Fruit fly (Drosophila melanogaster) whole organism, embryonic: ENCODE results near the gene CG15263.
A peak's percentile ranks its signal among the peaks of the same experiment; 100 is the strongest.

Experiments used
- Abd-B ChIP-seq: fragments of 200-800 bp; sonication (Bioruptor generic); optimal IDR thresholded peaks from 2 replicates; lab custom pipeline; 2018; ENCODE audit warnings: missing biosample characterization, mild to moderate bottlenecking, missing genetic modification characterization, moderate library complexity
- CG10431 ChIP-seq: fragments of 200-800 bp; sonication (Bioruptor generic); optimal IDR thresholded peaks from 3 replicates; lab custom pipeline; 2018; ENCODE audit warnings: missing biosample characterization, mild to moderate bottlenecking, missing genetic modification characterization
- CG11398 ChIP-seq: fragments of 200-800 bp; sonication (Bioruptor generic); optimal IDR thresholded peaks from 2 replicates; lab custom pipeline; 2016; ENCODE audit warnings: missing biosample characterization, missing genetic modification characterization
- CG11456 ChIP-seq: fragments of 200-800 bp; sonication (Bioruptor generic); IDR thresholded peaks from 3 replicates; pipeline ENCODE4 v1.3.6; 2022; ENCODE audit warnings: missing biosample characterization, missing genetic modification characterization
- CG12155 ChIP-seq: fragments of 200-800 bp; sonication (Bioruptor generic); optimal IDR thresholded peaks from 3 replicates; lab custom pipeline; 2016; ENCODE audit warnings: missing biosample characterization, missing genetic modification characterization
- CG13287 ChIP-seq: fragments of 200-800 bp; sonication (Bioruptor generic); IDR thresholded peaks from 2 replicates; pipeline ENCODE4 v1.3.6; 2022; ENCODE audit warnings: missing biosample characterization, missing genetic modification characterization; ENCODE audit not compliant: partially characterized antibody
- CG14441 ChIP-seq: fragments of 200-800 bp; sonication (Bioruptor generic); IDR thresholded peaks from 2 replicates; pipeline ENCODE4 v1.3.6; 2022; ENCODE audit warnings: missing biosample characterization, missing genetic modification characterization
- CG15269 ChIP-seq: fragments of 200-800 bp; sonication (Bioruptor generic); optimal IDR thresholded peaks from 2 replicates; lab custom pipeline; 2018; ENCODE audit warnings: missing biosample characterization, mild to moderate bottlenecking, missing genetic modification characterization, moderate library complexity
- CG15514 ChIP-seq: fragments of 200-800 bp; sonication (Bioruptor generic); optimal IDR thresholded peaks from 3 replicates; lab custom pipeline; 2017; ENCODE audit warnings: missing biosample characterization, missing genetic modification characterization, mild to moderate bottlenecking, moderate library complexity, missing genetic modification reagents
- CG1603 ChIP-seq: fragments of 200-800 bp; sonication (Bioruptor generic); optimal IDR thresholded peaks from 2 replicates; lab custom pipeline; 2019; ENCODE audit warnings: missing biosample characterization, mild to moderate bottlenecking, missing genetic modification characterization, moderate library complexity
- CG17186 ChIP-seq: fragments of 200-800 bp; sonication (Bioruptor generic); optimal IDR thresholded peaks from 3 replicates; lab custom pipeline; 2017; ENCODE audit warnings: missing biosample characterization, missing genetic modification reagents, missing genetic modification characterization
- CG17361 ChIP-seq: fragments of 200-800 bp; sonication (Bioruptor generic); IDR thresholded peaks from 3 replicates; pipeline ENCODE4 v1.3.6; 2022; ENCODE audit warnings: missing biosample characterization, missing genetic modification characterization
- CG2889 ChIP-seq: fragments of 200-800 bp; sonication (Bioruptor generic); IDR thresholded peaks from 3 replicates; pipeline ENCODE4 v1.3.6; 2022; ENCODE audit warnings: missing biosample characterization, missing genetic modification characterization
- CG30020 ChIP-seq: fragments of 200-800 bp; optimal IDR thresholded peaks from 2 replicates; lab custom pipeline; 2019; ENCODE audit warnings: missing biosample characterization, mild to moderate bottlenecking, missing genetic modification characterization, moderate library complexity
- CG3065 ChIP-seq: fragments of 200-800 bp; sonication (Bioruptor generic); optimal IDR thresholded peaks from 2 replicates; lab custom pipeline; 2016; ENCODE audit warnings: missing biosample characterization, missing genetic modification characterization
- CG3847 ChIP-seq: fragments of 200-800 bp; sonication (Bioruptor generic); IDR thresholded peaks from 2 replicates; pipeline ENCODE4 v1.3.6; 2022; ENCODE audit warnings: missing biosample characterization, missing genetic modification characterization
- CG4707 ChIP-seq: fragments of 200-800 bp; sonication (Bioruptor generic); optimal IDR thresholded peaks from 2 replicates; lab custom pipeline; 2018; ENCODE audit warnings: missing biosample characterization, mild to moderate bottlenecking, missing genetic modification characterization, moderate library complexity
- CG5953 ChIP-seq: fragments of 200-800 bp; sonication (Bioruptor generic); IDR thresholded peaks from 2 replicates; pipeline ENCODE4 v1.3.6; 2022; ENCODE audit warnings: missing biosample characterization, missing genetic modification characterization
- CG6272 ChIP-seq: fragments of 200-800 bp; sonication (Bioruptor generic); IDR thresholded peaks from 2 replicates; pipeline ENCODE4 v1.3.6; 2022; ENCODE audit warnings: missing biosample characterization, missing genetic modification characterization
- CG6689 ChIP-seq: fragments of 200-800 bp; sonication (Bioruptor generic); IDR thresholded peaks from 2 replicates; pipeline ENCODE4 v1.3.6; 2022; ENCODE audit warnings: missing biosample characterization, missing genetic modification characterization
- CG7271 ChIP-seq: fragments of 200-800 bp; sonication (Bioruptor generic); optimal IDR thresholded peaks from 2 replicates; lab custom pipeline; 2018; ENCODE audit warnings: missing biosample characterization, mild to moderate bottlenecking, missing genetic modification characterization, moderate library complexity
- CG8765 ChIP-seq: fragments of 200-800 bp; sonication (Bioruptor generic); IDR thresholded peaks from 2 replicates; pipeline ENCODE4 v1.3.6; 2022; ENCODE audit warnings: missing biosample characterization, missing genetic modification characterization
- CG9727 ChIP-seq: fragments of 200-800 bp; sonication (Bioruptor generic); optimal IDR thresholded peaks from 3 replicates; lab custom pipeline; 2017; ENCODE audit warnings: missing biosample characterization, mild to moderate bottlenecking, missing genetic modification characterization
- CG9876 ChIP-seq: fragments of 200-800 bp; sonication (Bioruptor generic); optimal IDR thresholded peaks from 2 replicates; lab custom pipeline; 2016; ENCODE audit warnings: missing biosample characterization, missing genetic modification characterization
- CHES-1-like ChIP-seq: fragments of 200-800 bp; sonication (Bioruptor generic); optimal IDR thresholded peaks from 2 replicates; lab custom pipeline; 2016; ENCODE audit warnings: missing biosample characterization, missing genetic modification characterization
- CTCF ChIP-seq: fragments of 200-800 bp; sonication (Bioruptor generic); optimal IDR thresholded peaks from 2 replicates; lab custom pipeline; 2017; ENCODE audit warnings: missing biosample characterization, mild to moderate bottlenecking, missing genetic modification characterization, moderate library complexity
- Camta ChIP-seq: fragments of 200-800 bp; sonication (Bioruptor generic); optimal IDR thresholded peaks from 2 replicates; lab custom pipeline; 2016; ENCODE audit warnings: missing biosample characterization, missing genetic modification characterization
- CoRest ChIP-seq: fragments of 200-800 bp; sonication (Bioruptor generic); optimal IDR thresholded peaks from 3 replicates; lab custom pipeline; 2018; ENCODE audit warnings: missing biosample characterization, mild to moderate bottlenecking, missing genetic modification characterization, moderate library complexity
- HLH54F ChIP-seq: fragments of 200-800 bp; sonication (Bioruptor generic); optimal IDR thresholded peaks from 3 replicates; lab custom pipeline; 2016; ENCODE audit warnings: missing biosample characterization, missing genetic modification characterization
- HmgD ChIP-seq: fragments of 200-800 bp; sonication (Bioruptor generic); optimal IDR thresholded peaks from 3 replicates; lab custom pipeline; 2016; ENCODE audit warnings: missing biosample characterization, missing genetic modification characterization
- Hr39 ChIP-seq: fragments of >200 bp; optimal IDR thresholded peaks from 2 replicates; lab custom pipeline; 2017
- Kr ChIP-seq: fragments of 200-800 bp; sonication (Bioruptor generic); optimal IDR thresholded peaks from 2 replicates; lab custom pipeline; 2017; ENCODE audit warnings: missing biosample characterization, mild to moderate bottlenecking, missing genetic modification characterization
- Med ChIP-seq: fragments of 200-800 bp; sonication (Bioruptor generic); peaks from one replicate; lab custom pipeline; 2016; ENCODE audit warnings: missing biosample characterization, missing genetic modification characterization, mild to moderate bottlenecking, inconsistent platforms, moderate library complexity
- Nf-YC ChIP-seq: fragments of 200-800 bp; optimal IDR thresholded peaks from 3 replicates; lab custom pipeline; 2019; ENCODE audit warnings: missing biosample characterization, mild to moderate bottlenecking, missing genetic modification characterization, moderate library complexity
- Sin3A ChIP-seq: fragments of >200 bp; optimal IDR thresholded peaks from 2 replicates; lab custom pipeline; 2018
- Six4 ChIP-seq: fragments of 200-800 bp; sonication (Bioruptor generic); optimal IDR thresholded peaks from 2 replicates; lab custom pipeline; 2016; ENCODE audit warnings: missing biosample characterization, missing genetic modification characterization
- Spps ChIP-seq: fragments of 200-800 bp; sonication (Bioruptor generic); optimal IDR thresholded peaks from 2 replicates; lab custom pipeline; 2018; ENCODE audit warnings: missing biosample characterization, mild to moderate bottlenecking, missing genetic modification characterization
- Ssrp ChIP-seq: fragments of 200-800 bp; sonication (Bioruptor generic); optimal IDR thresholded peaks from 2 replicates; lab custom pipeline; 2018; ENCODE audit warnings: missing biosample characterization, mild to moderate bottlenecking, missing genetic modification characterization, moderate library complexity
- abd-A ChIP-seq: fragments of 200-800 bp; sonication (Bioruptor generic); optimal IDR thresholded peaks from 3 replicates; lab custom pipeline; 2019; ENCODE audit warnings: missing biosample characterization, mild to moderate bottlenecking, missing genetic modification characterization, moderate library complexity
- bbx ChIP-seq: fragments of 200-800 bp; sonication (Bioruptor generic); IDR thresholded peaks from 2 replicates; pipeline ENCODE4 v1.3.6; 2022; ENCODE audit warnings: missing biosample characterization, missing genetic modification characterization; ENCODE audit not compliant: partially characterized antibody
- en ChIP-seq: fragments of 200-800 bp; sonication (Bioruptor generic); optimal IDR thresholded peaks from 2 replicates; lab custom pipeline; 2016; ENCODE audit warnings: missing biosample characterization, missing genetic modification characterization
- fd3F ChIP-seq: fragments of 200-800 bp; sonication (Bioruptor generic); optimal IDR thresholded peaks from 2 replicates; lab custom pipeline; 2018; ENCODE audit warnings: missing biosample characterization, mild to moderate bottlenecking, missing genetic modification characterization, moderate library complexity
- ftz-f1 ChIP-seq: fragments of 200-800 bp; sonication (Bioruptor generic); optimal IDR thresholded peaks from 2 replicates; lab custom pipeline; 2016; ENCODE audit warnings: missing biosample characterization, missing genetic modification characterization
- knrl ChIP-seq: fragments of 200-800 bp; sonication (Bioruptor generic); IDR thresholded peaks from 3 replicates; pipeline ENCODE4 v1.3.6; 2022; ENCODE audit warnings: missing biosample characterization, missing genetic modification characterization; ENCODE audit not compliant: partially characterized antibody
- nom ChIP-seq: fragments of 200-800 bp; sonication (Bioruptor generic); optimal IDR thresholded peaks from 2 replicates; lab custom pipeline; 2017; ENCODE audit warnings: missing biosample characterization, missing genetic modification characterization, mild to moderate bottlenecking, moderate library complexity, missing genetic modification reagents
- otp ChIP-seq: fragments of 200-800 bp; sonication (Bioruptor generic); IDR thresholded peaks from 3 replicates; pipeline ENCODE4, ENCODE4 v1.3.6; 2022; ENCODE audit warnings: missing biosample characterization, missing genetic modification characterization
- pan ChIP-seq, 4 experiments: fragments of >200 bp in 3 of 4; fragments of 200-800 bp in 1 of 4; sonication (Bioruptor generic) in 1 of 4; optimal IDR thresholded peaks in 3 of 4; IDR thresholded peaks in 1 of 4; 2 replicates each; pipeline versions ENCODE4 v1.3.6 to Lab custom; 2017 to 2022; ENCODE audit warnings: missing biosample characterization in 2 of 4, missing genetic modification characterization in 2 of 4, mixed read lengths in 1 of 4
- sqz ChIP-seq: fragments of 200-800 bp; sonication (Bioruptor generic); optimal IDR thresholded peaks from 3 replicates; lab custom pipeline; 2018; ENCODE audit warnings: missing biosample characterization, mild to moderate bottlenecking, missing genetic modification characterization
- tna ChIP-seq: fragments of 200-800 bp; sonication (Bioruptor generic); IDR thresholded peaks from 2 replicates; pipeline ENCODE4 v1.3.6; 2022; ENCODE audit warnings: missing biosample characterization, missing genetic modification characterization; ENCODE audit not compliant: partially characterized antibody
- toy ChIP-seq: fragments of 200-800 bp; sonication (Bioruptor generic); IDR thresholded peaks from 2 replicates; pipeline ENCODE4 v1.3.6; 2022; ENCODE audit warnings: missing biosample characterization, missing genetic modification characterization
- tx ChIP-seq: fragments of 200-800 bp; sonication (Bioruptor generic); optimal IDR thresholded peaks from 2 replicates; lab custom pipeline; 2016; ENCODE audit warnings: missing biosample characterization, missing genetic modification characterization

Gene CG15263

DNA sequence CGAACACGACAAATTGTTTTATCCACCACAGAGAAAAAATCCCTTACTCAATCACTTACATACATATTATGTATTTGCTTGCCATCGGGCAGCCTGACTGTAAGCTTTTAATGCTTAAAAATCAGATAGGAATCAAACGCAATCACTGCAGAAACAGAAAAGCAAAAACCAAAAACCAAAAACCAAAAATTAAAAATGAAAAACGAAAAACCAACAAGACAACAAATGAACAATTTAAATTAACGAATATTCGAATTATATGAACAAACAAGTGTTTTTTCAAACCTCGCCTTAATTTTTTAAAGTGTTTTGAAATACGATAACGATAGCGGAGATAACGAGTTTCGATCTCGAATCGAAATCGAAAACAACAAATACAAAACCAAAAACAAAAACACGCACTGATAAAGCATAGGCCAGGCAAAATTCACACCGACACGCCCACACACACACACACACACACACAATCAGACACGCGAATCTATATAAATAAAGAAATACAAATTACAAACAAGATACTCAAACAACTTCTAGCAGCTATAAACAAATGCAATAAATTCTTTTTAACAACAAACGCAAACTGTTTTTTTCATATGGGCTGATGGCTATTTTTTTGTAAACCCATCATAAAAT, 30.5 kb upstream of the CG15263 start (continued):
- TF ChIP-seq CG1603 (tag; lab: Kevin White, UChicago) (no peak), ftz-f1 (GFP tag; lab: Kevin White, UChicago) (no peak), HmgD (GFP tag; lab: Kevin White, UChicago) (no peak), CG5953 (GFP tag; lab: Robert Waterston, UW) (no peak), otp (GFP tag; lab: Robert Waterston, UW) (no peak), CG17361 (GFP tag; lab: Robert Waterston, UW) (peak; percentile 60), Med (GFP tag; lab: Kevin White, UChicago) (peak; percentile 86), CHES-1-like (no peak), CG4707 (GFP tag; lab: Kevin White, UChicago) (no peak), CG7271 (tag; lab: Kevin White, UChicago) (no peak), CG30020 (tag; lab: Kevin White, UChicago) (no peak), CoRest (tag; lab: Kevin White, UChicago) (peak; percentile 19), CG6272 (GFP tag; lab: Robert Waterston, UW) (no peak), CG13287 (GFP tag; lab: Robert Waterston, UW) (no peak; the same call in 1 of the 2 replicates), tx (no peak), abd-A (no peak), toy (GFP tag; lab: Robert Waterston, UW) (no peak), CG2889 (no peak), Spps (no peak), CG6689 (GFP tag; lab: Robert Waterston, UW) (peak; percentile 56; the same call in 1 of the 2 replicates), CG11456 (GFP tag; lab: Robert Waterston, UW) (no peak), CG14441 (GFP tag; lab: Robert Waterston, UW) (peak; percentile 52; the same call in 1 of the 2 replicates), Nf-YC (no peak), nom (GFP tag; lab: Kevin White, UChicago) (no peak), Ssrp (tag; lab: Kevin White, UChicago) (peak; percentile 39), bbx (GFP tag; lab: Robert Waterston, UW) (no peak), CG3065 (GFP tag; lab: Kevin White, UChicago) (no peak), tna (GFP tag; lab: Robert Waterston, UW) (no peak), CG9727 (GFP tag; lab: Kevin White, UChicago) (peak; percentile 54), knrl (GFP tag; lab: Robert Waterston, UW) (no peak), CG10431 (GFP tag; lab: Kevin White, UChicago) (no peak), CG11398 (peak; percentile 48), CG9876 (GFP tag; lab: Kevin White, UChicago) (peak; percentile 36), Kr (GFP tag; lab: Kevin White, UChicago) (no peak), sqz (GFP tag; lab: Kevin White, UChicago) (no peak), pan (optimal IDR thresholded peaks at IDR 0.05; lab: Kevin White, UChicago) (no peak), pan (GFP tag; optimal IDR thresholded peaks at IDR 0.05 in 1 of 2, IDR thresholded peaks at IDR 0.05 in 1 of 2) (peak in 1 of 2 experiments; percentile 64), fd3F (GFP tag; lab: Kevin White, UChicago) (no peak), CTCF (GFP tag; lab: Kevin White, UChicago) (no peak), CG8765 (GFP tag; lab: Robert Waterston, UW) (no peak), HLH54F (GFP tag; lab: Kevin White, UChicago) (no peak), CG12155 (GFP tag; lab: Kevin White, UChicago) (peak; percentile 33), Abd-B (GFP tag; lab: Kevin White, UChicago) (no peak), Hr39 (lab: Kevin White, UChicago) (no peak), CG15269 (tag; lab: Kevin White, UChicago) (no peak), CG17186 (no peak), Camta (GFP tag; lab: Kevin White, UChicago) (peak; percentile 14), CG3847 (GFP tag; lab: Robert Waterston, UW) (peak; percentile 23; the same call in 1 of the 2 replicates), CG15514 (GFP tag; lab: Kevin White, UChicago) (peak; percentile 46), Sin3A (lab: Kevin White, UChicago) (no peak), Six4 (GFP tag; lab: Kevin White, UChicago) (no peak), en (no peak)
